Worm (Caenorhabditis elegans): ENCODE results near the gene sph-1.

The sph-1 gene

ce11 chrIV:8159087-8159486 lies 25.7 kb upstream of the sph-1 start, which contains the start of gene faah-1:
Gene faah-1 (plus strand): TSS chrIV:8159387.
- no peak for TF ChIP-seq pes-1 (GFP tag; IDR thresholded peaks at IDR 0.05)
- no peak for TF ChIP-seq hmbx-1 (tag; optimal IDR thresholded peaks at IDR 0.05)

ce11 chrIV:8157161-8157560 lies 23.8 kb upstream of the sph-1 start, which contains the start of gene B0218.5:
Gene B0218.5 (minus strand): TSS chrIV:8157261.
- TF ChIP-seq hnd-1 (tag; optimal IDR thresholded peaks at IDR 0.05) (no peak), hmg-4 (GFP tag; optimal IDR thresholded peaks at IDR 0.05) (no peak), F13C5.2 (tag; optimal IDR thresholded peaks at IDR 0.05) (no peak), tra-4 (tag; optimal IDR thresholded peaks at IDR 0.05) (no peak), ets-7 (tag; optimal IDR thresholded peaks at IDR 0.05) (no peak), ceh-13 (GFP tag; optimal IDR thresholded peaks at IDR 0.05) (no peak), tbx-37 (GFP tag; conservative IDR thresholded peaks at IDR 0.05) (no peak), B0310.2 (tag; optimal IDR thresholded peaks at IDR 0.05) (no peak), flt-1 (GFP tag; IDR thresholded peaks at IDR 0.05) (no peak), scrt-1 (GFP tag; IDR thresholded peaks at IDR 0.05) (no peak), aly-1 (tag; optimal IDR thresholded peaks at IDR 0.05) (no peak), ama-1 (optimal IDR thresholded peaks at IDR 0.05) (no peak), ceh-36 (tag; optimal IDR thresholded peaks at IDR 0.05) (no peak), tbx-11 (GFP tag; IDR thresholded peaks at IDR 0.05) (no peak), hmbx-1 (tag; optimal IDR thresholded peaks at IDR 0.05) (no peak), pes-1 (GFP tag; IDR thresholded peaks at IDR 0.05) (no peak), sea-1 (GFP tag; conservative IDR thresholded peaks at IDR 0.05) (no peak)

- TF ChIP-seq B0310.2 (tag; optimal IDR thresholded peaks at IDR 0.05), result no peak
- no peak for TF ChIP-seq pes-1 (GFP tag; IDR thresholded peaks at IDR 0.05)
These were observed 21.6 kb upstream of the sph-1 start for ce11 chrIV:8154966-8155365.

DNA sequence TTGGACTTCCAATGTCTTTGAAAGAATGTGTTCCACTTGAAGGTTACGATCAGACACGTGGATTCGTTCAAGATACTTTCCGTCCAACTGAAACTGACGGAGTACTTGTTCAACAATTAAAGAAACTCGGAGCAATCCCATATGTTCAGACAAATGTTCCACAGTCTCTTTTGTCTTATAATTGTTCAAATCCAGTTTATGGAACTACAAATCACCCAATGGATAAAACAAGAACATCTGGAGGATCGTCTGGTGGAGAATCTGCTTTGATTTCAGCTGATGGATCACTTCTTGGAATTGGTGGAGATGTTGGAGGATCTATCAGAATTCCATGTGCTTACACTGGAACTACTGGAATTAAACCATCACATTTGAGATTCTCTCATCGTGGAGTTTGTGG lies 19.8 kb upstream of the sph-1 start:
- TF ChIP-seq scrt-1 (GFP tag; IDR thresholded peaks at IDR 0.05) (no peak), ama-1 (optimal IDR thresholded peaks at IDR 0.05) (no peak), pes-1 (GFP tag; IDR thresholded peaks at IDR 0.05) (no peak), F13C5.2 (tag; optimal IDR thresholded peaks at IDR 0.05) (no peak), ceh-36 (tag; optimal IDR thresholded peaks at IDR 0.05) (no peak), hmg-4 (GFP tag; optimal IDR thresholded peaks at IDR 0.05) (no peak), flt-1 (GFP tag; IDR thresholded peaks at IDR 0.05) (no peak)

DNA sequence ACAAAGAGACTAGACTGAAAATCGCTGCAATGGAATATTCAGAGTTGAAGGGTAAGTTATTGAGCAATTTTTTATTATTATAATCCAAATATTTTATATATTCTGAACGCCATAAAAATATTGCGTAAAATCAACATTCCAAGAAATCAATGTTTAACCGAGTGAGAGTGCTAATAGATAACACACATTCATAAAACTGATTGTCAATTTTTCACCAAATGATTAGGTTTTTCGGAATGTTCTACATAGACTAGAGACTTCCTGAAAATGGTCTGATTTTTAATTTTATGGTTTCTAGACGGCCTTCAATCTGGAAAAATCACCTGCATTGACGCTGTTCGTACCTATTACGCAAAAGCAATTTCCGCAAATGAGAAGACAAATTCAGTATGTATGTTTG lies 19.3 kb upstream of the sph-1 start:
- no peak for TF ChIP-seq hmg-4 (GFP tag; optimal IDR thresholded peaks at IDR 0.05)
- no peak for TF ChIP-seq ceh-13 (GFP tag; optimal IDR thresholded peaks at IDR 0.05)
- no peak for TF ChIP-seq F13C5.2 (tag; optimal IDR thresholded peaks at IDR 0.05)
- TF ChIP-seq scrt-1 (GFP tag; IDR thresholded peaks at IDR 0.05), result no peak
- TF ChIP-seq tra-4 (tag; optimal IDR thresholded peaks at IDR 0.05), result no peak
- no peak for TF ChIP-seq hnd-1 (tag; optimal IDR thresholded peaks at IDR 0.05)

ce11 chrIV:8152145-8152544 lies 18.8 kb upstream of the sph-1 start, which contains the start of gene faah-2:
Gene faah-2 (plus strand): TSS chrIV:8152445.
- no peak for TF ChIP-seq hmg-4 (GFP tag; optimal IDR thresholded peaks at IDR 0.05)
- TF ChIP-seq hmbx-1 (tag; optimal IDR thresholded peaks at IDR 0.05), result no peak
- no peak for TF ChIP-seq pes-1 (GFP tag; IDR thresholded peaks at IDR 0.05)
- TF ChIP-seq F13C5.2 (tag; optimal IDR thresholded peaks at IDR 0.05), result no peak
- no peak for TF ChIP-seq ets-7 (tag; optimal IDR thresholded peaks at IDR 0.05)
- no peak for TF ChIP-seq B0310.2 (tag; optimal IDR thresholded peaks at IDR 0.05)

- no peak for TF ChIP-seq ets-7 (tag; optimal IDR thresholded peaks at IDR 0.05)
These were observed 18.4 kb upstream of the sph-1 start for ce11 chrIV:8151721-8152120.

- TF ChIP-seq ceh-13 (GFP tag; optimal IDR thresholded peaks at IDR 0.05), result no peak
- no peak for TF ChIP-seq ceh-36 (tag; optimal IDR thresholded peaks at IDR 0.05)
- TF ChIP-seq scrt-1 (GFP tag; IDR thresholded peaks at IDR 0.05), result no peak
- no peak for TF ChIP-seq hmbx-1 (tag; optimal IDR thresholded peaks at IDR 0.05)
- TF ChIP-seq hmg-4 (GFP tag; optimal IDR thresholded peaks at IDR 0.05), result no peak
These were observed 15.1 kb upstream of the sph-1 start, which contains the start of gene pmk-1 for ce11 chrIV:8148494-8148893. Gene pmk-1 (plus strand): TSS chrIV:8148794.

DNA sequence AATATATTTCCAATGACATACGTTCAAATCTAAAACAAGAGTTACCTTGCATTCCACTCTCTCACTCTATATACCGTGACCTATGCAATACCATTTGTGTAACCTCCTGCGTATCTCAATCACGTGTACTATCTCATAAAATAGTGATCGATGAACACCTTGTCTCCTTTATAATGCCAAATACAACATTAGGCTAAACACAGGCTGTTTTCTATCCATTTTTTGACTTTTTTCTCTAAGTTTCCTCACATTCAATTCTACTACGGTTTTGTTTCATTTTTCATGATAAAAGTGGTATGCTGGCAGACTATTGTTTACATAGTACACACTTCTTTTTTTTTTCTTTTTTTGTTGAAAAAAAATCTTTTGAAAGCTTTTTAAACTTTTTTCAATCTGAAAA lies 12.9 kb upstream of the sph-1 start:
- no peak for TF ChIP-seq B0310.2 (tag; optimal IDR thresholded peaks at IDR 0.05)
- no peak for TF ChIP-seq hmbx-1 (tag; optimal IDR thresholded peaks at IDR 0.05)
- TF ChIP-seq ama-1 (optimal IDR thresholded peaks at IDR 0.05), result no peak
- TF ChIP-seq sea-1 (GFP tag; conservative IDR thresholded peaks at IDR 0.05), result no peak
- TF ChIP-seq F13C5.2 (tag; optimal IDR thresholded peaks at IDR 0.05), result no peak
- TF ChIP-seq tbx-37 (GFP tag; conservative IDR thresholded peaks at IDR 0.05), result no peak
- no peak for TF ChIP-seq aly-1 (tag; optimal IDR thresholded peaks at IDR 0.05)
- TF ChIP-seq hnd-1 (tag; optimal IDR thresholded peaks at IDR 0.05), result no peak
- no peak for TF ChIP-seq scrt-1 (GFP tag; IDR thresholded peaks at IDR 0.05)
- no peak for TF ChIP-seq ceh-13 (GFP tag; optimal IDR thresholded peaks at IDR 0.05)
- TF ChIP-seq hmg-4 (GFP tag; optimal IDR thresholded peaks at IDR 0.05), result no peak
- TF ChIP-seq ets-7 (tag; optimal IDR thresholded peaks at IDR 0.05), result no peak
- no peak for TF ChIP-seq tbx-11 (GFP tag; IDR thresholded peaks at IDR 0.05)
- TF ChIP-seq flt-1 (GFP tag; IDR thresholded peaks at IDR 0.05), result no peak
- TF ChIP-seq ceh-36 (tag; optimal IDR thresholded peaks at IDR 0.05), result no peak
- no peak for TF ChIP-seq tra-4 (tag; optimal IDR thresholded peaks at IDR 0.05)
- TF ChIP-seq pes-1 (GFP tag; IDR thresholded peaks at IDR 0.05), result no peak
